Fruit fly (Drosophila melanogaster): ENCODE measurements around the gene CG5326.

- no peak for TF ChIP-seq CG33017 (tag; optimal IDR thresholded peaks at IDR 0.05)
- TF ChIP-seq Clk (GFP tag; optimal IDR thresholded peaks at IDR 0.05), result no peak
These were observed 25.0 kb upstream of the CG5326 start for dm6 chr3R:22564707-22565106.
